Fruit fly (Drosophila melanogaster) whole organism, embryonic: ENCODE measurements around the gene Mtl.
A peak's percentile ranks its signal among the peaks of the same experiment; 100 is the strongest.

ENCODE experiments used
- Antp ChIP-seq: fragments of 200-800 bp; sonication (Bioruptor generic); optimal IDR thresholded peaks from 3 replicates; lab custom pipeline; 2016; ENCODE audit warnings: missing biosample characterization, missing genetic modification characterization
- BtbVII ChIP-seq: fragments of 200-800 bp; sonication (Bioruptor generic); optimal IDR thresholded peaks from 3 replicates; lab custom pipeline; 2017; ENCODE audit warnings: missing biosample characterization, mild to moderate bottlenecking, missing genetic modification characterization
- CG12219 ChIP-seq: fragments of 200-800 bp; sonication (Bioruptor generic); optimal IDR thresholded peaks from 3 replicates; lab custom pipeline; 2018; ENCODE audit warnings: missing biosample characterization, mild to moderate bottlenecking, missing genetic modification characterization
- CG13123 ChIP-seq: fragments of 200-800 bp; sonication (Bioruptor generic); optimal IDR thresholded peaks from 2 replicates; lab custom pipeline; 2016; ENCODE audit warnings: missing biosample characterization, missing genetic modification characterization
- CG13624 ChIP-seq: fragments of 200-800 bp; sonication (Bioruptor generic); optimal IDR thresholded peaks from 2 replicates; lab custom pipeline; 2016; ENCODE audit warnings: missing biosample characterization, missing genetic modification characterization
- CG13894 ChIP-seq: fragments of 200-800 bp; sonication (Bioruptor generic); optimal IDR thresholded peaks from 3 replicates; lab custom pipeline; 2018; ENCODE audit warnings: missing biosample characterization, mild to moderate bottlenecking, missing genetic modification characterization, moderate library complexity
- CG14014 ChIP-seq: fragments of 200-800 bp; sonication (Bioruptor generic); IDR thresholded peaks from 2 replicates; pipeline ENCODE4 v1.3.6; 2022; ENCODE audit warnings: missing biosample characterization, missing genetic modification characterization
- CG18011 ChIP-seq: fragments of 200-800 bp; sonication (Bioruptor generic); optimal IDR thresholded peaks from 2 replicates; lab custom pipeline; 2017; ENCODE audit warnings: missing biosample characterization, missing genetic modification characterization, mild to moderate bottlenecking, moderate library complexity, missing genotype
- CG1832 ChIP-seq: fragments of 200-800 bp; sonication (Bioruptor generic); optimal IDR thresholded peaks from 2 replicates; lab custom pipeline; 2017; ENCODE audit warnings: missing biosample characterization, mild to moderate bottlenecking, missing genetic modification characterization, inconsistent platforms
- CG33213 ChIP-seq: fragments of 200-800 bp; sonication (Bioruptor generic); optimal IDR thresholded peaks from 3 replicates; lab custom pipeline; 2016; ENCODE audit warnings: missing biosample characterization, missing genetic modification characterization
- CG4328 ChIP-seq: fragments of 200-800 bp; sonication (Bioruptor generic); optimal IDR thresholded peaks from 3 replicates; lab custom pipeline; 2017; ENCODE audit warnings: missing biosample characterization, missing genetic modification reagents, missing genetic modification characterization
- CG8944 ChIP-seq: fragments of 200-800 bp; sonication (Bioruptor generic); optimal IDR thresholded peaks from 3 replicates; lab custom pipeline; 2016; ENCODE audit warnings: missing biosample characterization, missing genetic modification characterization
- CG9817 ChIP-seq: fragments of 200-800 bp; sonication (Bioruptor generic); optimal IDR thresholded peaks from 2 replicates; lab custom pipeline; 2018; ENCODE audit warnings: missing biosample characterization, mild to moderate bottlenecking, missing genetic modification characterization, moderate library complexity
- D ChIP-seq, 2 experiments: fragments of 200-800 bp in 1 of 2; fragments of >200 bp in 1 of 2; sonication (Bioruptor generic) in 1 of 2; optimal IDR thresholded peaks; 2 replicates in 1 of 2; 3 replicates in 1 of 2; lab custom pipeline; 2017; ENCODE audit warnings: mild to moderate bottlenecking in 1 of 2, missing biosample characterization in 1 of 2, missing genetic modification characterization in 1 of 2, missing genetic modification reagents in 1 of 2
- E2f1 ChIP-seq: fragments of 200-800 bp; sonication (Bioruptor generic); IDR thresholded peaks from 2 replicates; pipeline ENCODE4 v1.3.6; 2022; ENCODE audit warnings: missing biosample characterization, missing genetic modification characterization
- HmgZ ChIP-seq: fragments of 200-800 bp; sonication (Bioruptor generic); optimal IDR thresholded peaks from 2 replicates; lab custom pipeline; 2018; ENCODE audit warnings: missing biosample characterization, mild to moderate bottlenecking, missing genetic modification characterization
- Jarid2 ChIP-seq: fragments of 200-800 bp; sonication (Bioruptor generic); optimal IDR thresholded peaks from 3 replicates; lab custom pipeline; 2017; ENCODE audit warnings: mild to moderate bottlenecking, missing biosample characterization, missing genetic modification reagents, missing genetic modification characterization
- Lim3 ChIP-seq: fragments of 200-800 bp; sonication (Bioruptor generic); IDR thresholded peaks from 2 replicates; pipeline ENCODE4 v1.3.6; 2022; ENCODE audit warnings: missing biosample characterization, missing genetic modification characterization
- Med ChIP-seq: fragments of 200-800 bp; sonication (Bioruptor generic); peaks from one replicate; lab custom pipeline; 2016; ENCODE audit warnings: missing biosample characterization, missing genetic modification characterization, mild to moderate bottlenecking, inconsistent platforms, moderate library complexity
- NC2β ChIP-seq: fragments of 200-800 bp; sonication (Bioruptor generic); optimal IDR thresholded peaks from 2 replicates; lab custom pipeline; 2016; ENCODE audit warnings: missing biosample characterization, missing genetic modification characterization
- Oli ChIP-seq: fragments of 200-800 bp; sonication (Bioruptor generic); optimal IDR thresholded peaks from 2 replicates; lab custom pipeline; 2018; ENCODE audit warnings: missing biosample characterization, mild to moderate bottlenecking, missing genetic modification characterization, moderate library complexity
- Poxn ChIP-seq: fragments of 200-800 bp; sonication (Bioruptor generic); IDR thresholded peaks from 2 replicates; pipeline ENCODE4 v1.3.6; 2022; ENCODE audit warnings: missing biosample characterization, missing genetic modification characterization
- Spps ChIP-seq: fragments of 200-800 bp; sonication (Bioruptor generic); optimal IDR thresholded peaks from 2 replicates; lab custom pipeline; 2018; ENCODE audit warnings: missing biosample characterization, mild to moderate bottlenecking, missing genetic modification characterization
- Tbp ChIP-seq: fragments of >200 bp; optimal IDR thresholded peaks from 2 replicates; lab custom pipeline; 2018; ENCODE audit warnings: missing biosample characterization, missing genetic modification characterization
- bbx ChIP-seq: fragments of 200-800 bp; sonication (Bioruptor generic); IDR thresholded peaks from 2 replicates; pipeline ENCODE4 v1.3.6; 2022; ENCODE audit warnings: missing biosample characterization, missing genetic modification characterization; ENCODE audit not compliant: partially characterized antibody
- bcd ChIP-seq: fragments of 200-800 bp; sonication (Bioruptor generic); optimal IDR thresholded peaks from 2 replicates; lab custom pipeline; 2017; ENCODE audit warnings: missing biosample characterization, mild to moderate bottlenecking, missing genetic modification characterization
- bigmax ChIP-seq: fragments of 200-800 bp; sonication (Bioruptor generic); optimal IDR thresholded peaks from 2 replicates; lab custom pipeline; 2018; ENCODE audit warnings: missing biosample characterization, mild to moderate bottlenecking, missing genetic modification characterization
- cato ChIP-seq: fragments of 200-800 bp; sonication (Bioruptor generic); optimal IDR thresholded peaks from 2 replicates; lab custom pipeline; 2016; ENCODE audit warnings: missing biosample characterization, missing genetic modification characterization, borderline replicate concordance
- caup ChIP-seq: fragments of 200-800 bp; sonication (Bioruptor generic); optimal IDR thresholded peaks from 3 replicates; lab custom pipeline; 2017; ENCODE audit warnings: missing biosample characterization, mild to moderate bottlenecking, missing genetic modification characterization, moderate library complexity; ENCODE audit not compliant: severe bottlenecking
- cg ChIP-seq: fragments of 200-800 bp; sonication (Bioruptor generic); optimal IDR thresholded peaks from 3 replicates; lab custom pipeline; 2019; ENCODE audit warnings: missing biosample characterization, mild to moderate bottlenecking, missing genetic modification characterization, moderate library complexity
- chif ChIP-seq, 2 experiments: fragments of 200-800 bp; sonication (Bioruptor generic); optimal IDR thresholded peaks; 3 replicates each; lab custom pipeline; 2016; ENCODE audit warnings: missing biosample characterization in 2 of 2, missing genetic modification characterization in 2 of 2
- corto ChIP-seq: fragments of 200-800 bp; sonication (Bioruptor generic); optimal IDR thresholded peaks from 2 replicates; lab custom pipeline; 2016; ENCODE audit warnings: missing biosample characterization, mild to moderate bottlenecking, missing genetic modification characterization, moderate library complexity
- dm ChIP-seq: fragments of 200-800 bp; sonication (Bioruptor generic); optimal IDR thresholded peaks from 3 replicates; lab custom pipeline; 2016; ENCODE audit warnings: missing biosample characterization, missing genetic modification characterization
- dmrt11E ChIP-seq: fragments of 200-800 bp; sonication (Bioruptor generic); optimal IDR thresholded peaks from 3 replicates; lab custom pipeline; 2018; ENCODE audit warnings: missing biosample characterization, mild to moderate bottlenecking, missing genetic modification characterization, moderate library complexity
- esg ChIP-seq: fragments of 200-800 bp; sonication (Bioruptor generic); conservative IDR thresholded peaks from 2 replicates; pipeline ENCODE4 v1.3.6; 2022; ENCODE audit warnings: missing biosample characterization, missing genetic modification characterization
- eve ChIP-seq, 2 experiments: fragments of >200 bp; optimal IDR thresholded peaks; 2 replicates each; lab custom pipeline; 2017; ENCODE audit warnings: missing biosample characterization in 2 of 2, missing genetic modification characterization in 2 of 2
- ewg ChIP-seq: fragments of 200-800 bp; sonication (Bioruptor generic); optimal IDR thresholded peaks from 3 replicates; lab custom pipeline; 2017; ENCODE audit warnings: mild to moderate bottlenecking, missing biosample characterization, missing genetic modification reagents, missing genetic modification characterization
- gem ChIP-seq: fragments of 200-800 bp; sonication (Bioruptor generic); optimal IDR thresholded peaks from 2 replicates; lab custom pipeline; 2019; ENCODE audit warnings: missing biosample characterization, mild to moderate bottlenecking, missing genetic modification characterization, moderate library complexity
- kni ChIP-seq: fragments of 200-800 bp; sonication (Bioruptor generic); optimal IDR thresholded peaks from 3 replicates; lab custom pipeline; 2017; ENCODE audit warnings: mild to moderate bottlenecking, missing biosample characterization, missing genetic modification reagents, missing genetic modification characterization
- nom ChIP-seq: fragments of 200-800 bp; sonication (Bioruptor generic); optimal IDR thresholded peaks from 2 replicates; lab custom pipeline; 2017; ENCODE audit warnings: missing biosample characterization, missing genetic modification characterization, mild to moderate bottlenecking, moderate library complexity, missing genetic modification reagents
- peb ChIP-seq: fragments of 200-800 bp; sonication (Bioruptor generic); IDR thresholded peaks from 2 replicates; pipeline ENCODE4 v1.3.6; 2022; ENCODE audit warnings: missing biosample characterization, missing genetic modification characterization
- pfk ChIP-seq: fragments of 200-800 bp; sonication (Bioruptor generic); optimal IDR thresholded peaks from 2 replicates; lab custom pipeline; 2018; ENCODE audit warnings: missing biosample characterization, mild to moderate bottlenecking, missing genetic modification characterization, moderate library complexity
- pho ChIP-seq: fragments of 200-800 bp; sonication (Bioruptor generic); optimal IDR thresholded peaks from 2 replicates; lab custom pipeline; 2016; ENCODE audit warnings: missing biosample characterization, missing genetic modification characterization
- psq ChIP-seq: fragments of 200-800 bp; sonication (Bioruptor generic); optimal IDR thresholded peaks from 2 replicates; lab custom pipeline; 2017; ENCODE audit warnings: missing biosample characterization, missing genetic modification characterization
- seq ChIP-seq: fragments of 200-800 bp; sonication (Bioruptor generic); IDR thresholded peaks from 2 replicates; pipeline ENCODE4 v1.3.6; 2022; ENCODE audit warnings: missing biosample characterization, missing genetic modification characterization
- sug ChIP-seq: fragments of 200-800 bp; optimal IDR thresholded peaks from 2 replicates; lab custom pipeline; 2019; ENCODE audit warnings: missing biosample characterization, mild to moderate bottlenecking, missing genetic modification characterization, moderate library complexity
- tap ChIP-seq: fragments of 200-800 bp; optimal IDR thresholded peaks from 3 replicates; lab custom pipeline; 2019; ENCODE audit warnings: missing biosample characterization, mild to moderate bottlenecking, missing genetic modification characterization, moderate library complexity
- tin ChIP-seq: fragments of 200-800 bp; sonication (Bioruptor generic); optimal IDR thresholded peaks from 3 replicates; lab custom pipeline; 2016; ENCODE audit warnings: missing biosample characterization, missing genetic modification characterization
- unpg ChIP-seq: fragments of 200-800 bp; sonication (Bioruptor generic); optimal IDR thresholded peaks from 3 replicates; lab custom pipeline; 2018; ENCODE audit warnings: missing biosample characterization, mild to moderate bottlenecking, missing genetic modification characterization, moderate library complexity

Mtl gene

dm6 chr3R:27636010-27636584, at the start of gene Mtl, which contains the start of gene CG5611 (continued):
- peak; percentile 99 for TF ChIP-seq Med
- no peak for TF ChIP-seq CG1832
- no peak for TF ChIP-seq D (optimal IDR thresholded peaks at IDR 0.05; lab: Kevin White, UChicago)
- TF ChIP-seq D (GFP tag; optimal IDR thresholded peaks at IDR 0.05; lab: Kevin White, UChicago): peak; percentile 99
- TF ChIP-seq cato (GFP tag; lab: Kevin White, UChicago): peak; percentile 99
- TF ChIP-seq Tbp: peak; percentile 77
- TF ChIP-seq CG13123: peak; percentile 99
- peak; percentile 100 for TF ChIP-seq Poxn (GFP tag; lab: Robert Waterston, UW)
- TF ChIP-seq psq (GFP tag; lab: Kevin White, UChicago): peak; percentile 99
- TF ChIP-seq HmgZ (tag; lab: Kevin White, UChicago): peak; percentile 100
- TF ChIP-seq nom (GFP tag; lab: Kevin White, UChicago): peak; percentile 97
- peak; percentile 97 for TF ChIP-seq corto (GFP tag; lab: Kevin White, UChicago)
- peak; percentile 96 for TF ChIP-seq kni (GFP tag; lab: Kevin White, UChicago)
- peak; percentile 98 for TF ChIP-seq CG13624
- peak; percentile 99 for TF ChIP-seq ewg (GFP tag; lab: Kevin White, UChicago)
- TF ChIP-seq CG33213 (GFP tag; lab: Kevin White, UChicago): peak; percentile 95
- TF ChIP-seq bigmax (GFP tag; lab: Kevin White, UChicago): peak; percentile 84
- peak in 1 of 2 experiments; percentile 52 for TF ChIP-seq eve (GFP tag; optimal IDR thresholded peaks at IDR 0.05; lab: Kevin White, UChicago)
- peak; percentile 100 for TF ChIP-seq dmrt11E (tag; lab: Kevin White, UChicago)
- TF ChIP-seq CG9817 (tag; lab: Kevin White, UChicago): peak; percentile 100
- TF ChIP-seq pho: peak; percentile 99
- TF ChIP-seq seq (GFP tag; lab: Robert Waterston, UW): peak; percentile 100
- peak; percentile 96 for TF ChIP-seq NC2β
- TF ChIP-seq CG14014: peak; percentile 100
- peak; percentile 99 for TF ChIP-seq sug (tag; lab: Kevin White, UChicago)
- peak; percentile 97 to 98 for TF ChIP-seq chif (GFP tag; optimal IDR thresholded peaks at IDR 0.05; lab: Kevin White, UChicago)
- peak; percentile 100 for TF ChIP-seq esg (GFP tag; lab: Robert Waterston, UW)
- TF ChIP-seq peb (GFP tag; lab: Robert Waterston, UW): peak; percentile 100
- peak; percentile 100 for TF ChIP-seq Oli (tag; lab: Kevin White, UChicago)
- TF ChIP-seq gem: peak; percentile 100
- peak; percentile 99 for TF ChIP-seq Spps
- peak; percentile 77 for TF ChIP-seq pfk
- peak; percentile 97 for TF ChIP-seq CG8944
- peak; percentile 99 for TF ChIP-seq BtbVII (GFP tag; lab: Kevin White, UChicago)
- TF ChIP-seq Jarid2 (GFP tag; lab: Kevin White, UChicago): peak; percentile 96
- peak; percentile 100 for TF ChIP-seq unpg (GFP tag; lab: Kevin White, UChicago)
- TF ChIP-seq bbx (GFP tag; lab: Robert Waterston, UW): no peak
- TF ChIP-seq caup (GFP tag; lab: Kevin White, UChicago): peak; percentile 99
- peak; percentile 100 for TF ChIP-seq CG4328 (GFP tag; lab: Kevin White, UChicago)
- peak; percentile 99 for TF ChIP-seq Lim3
- peak; percentile 94 for TF ChIP-seq Antp (GFP tag; lab: Kevin White, UChicago)
- TF ChIP-seq dm (GFP tag; lab: Kevin White, UChicago): peak; percentile 96
- TF ChIP-seq tin (GFP tag; lab: Kevin White, UChicago): peak; percentile 100
- TF ChIP-seq tap (tag; lab: Kevin White, UChicago): peak; percentile 100
- peak; percentile 99 for TF ChIP-seq CG13894 (tag; lab: Kevin White, UChicago)
- peak; percentile 94 for TF ChIP-seq CG18011 (GFP tag; lab: Kevin White, UChicago)
- TF ChIP-seq E2f1 (GFP tag; lab: Robert Waterston, UW): peak; percentile 100
- TF ChIP-seq CG12219: peak; percentile 99
- TF ChIP-seq cg (GFP tag; lab: Kevin White, UChicago): peak; percentile 74
- peak; percentile 100 for TF ChIP-seq bcd
